Worm (Caenorhabditis elegans) whole organism, L1 larva: ENCODE results near the gene fkb-1.

ENCODE experiments used
- C34B4.2 ChIP-seq: sonication (generic microtip); optimal IDR thresholded peaks from 2 replicates; lab custom pipeline; 2017; ENCODE audit warnings: mild to moderate bottlenecking, missing genetic modification characterization, missing compliant biosample characterization
- F16B12.6 ChIP-seq: fragments of 150-350 bp; optimal IDR thresholded peaks from 2 replicates; lab custom pipeline; 2014; ENCODE audit warnings: missing biosample characterization, missing genetic modification characterization
- Y116A8C.19 ChIP-seq: sonication (generic microtip); optimal IDR thresholded peaks from 2 replicates; lab custom pipeline; 2016; ENCODE audit warnings: missing compliant biosample characterization, missing genetic modification characterization, borderline replicate concordance
- aha-1 ChIP-seq: fragments of 150-350 bp; optimal IDR thresholded peaks from 2 replicates; lab custom pipeline; 2014; ENCODE audit warnings: missing biosample characterization, missing genetic modification characterization
- alr-1 ChIP-seq: fragments of 200-800 bp; sonication (Bioruptor generic); optimal IDR thresholded peaks from 2 replicates; lab custom pipeline; 2018; ENCODE audit warnings: borderline replicate concordance, mild to moderate bottlenecking, missing genetic modification characterization, missing compliant biosample characterization
- ama-1 ChIP-seq: fragments of 150-350 bp; optimal IDR thresholded peaks from 2 replicates; lab custom pipeline; 2014
- blmp-1 ChIP-seq: fragments of 150-350 bp; optimal IDR thresholded peaks from 2 replicates; lab custom pipeline; 2014; ENCODE audit warnings: missing biosample characterization, missing genetic modification characterization
- ceh-82 ChIP-seq, 3 experiments: fragments of 150-350 bp in 1 of 3; sonication (generic microtip) in 2 of 3; optimal IDR thresholded peaks; 2 replicates each; lab custom pipeline; 2014 to 2017; ENCODE audit warnings: missing biosample characterization in 3 of 3, missing genetic modification characterization in 3 of 3
- ces-1 ChIP-seq: fragments of 150-350 bp; optimal IDR thresholded peaks from 2 replicates; lab custom pipeline; 2014; ENCODE audit warnings: missing biosample characterization, missing genetic modification reagents, missing genetic modification characterization
- efl-1 ChIP-seq, 4 experiments: fragments of 150-350 bp; optimal IDR thresholded peaks in 3 of 4; peaks in 1 of 4; 1 replicate in 1 of 4; 2 replicates in 3 of 4; lab custom pipeline; 2014; ENCODE audit warnings: missing biosample characterization in 2 of 4, missing genetic modification characterization in 2 of 4, missing genetic modification reagents in 2 of 4
- efl-3 ChIP-seq: fragments of 200-800 bp; sonication (Bioruptor generic); optimal IDR thresholded peaks from 2 replicates; lab custom pipeline; 2018; ENCODE audit warnings: mild to moderate bottlenecking, missing genetic modification characterization, missing compliant biosample characterization
- egl-13 ChIP-seq: sonication (generic microtip); optimal IDR thresholded peaks from 2 replicates; lab custom pipeline; 2016; ENCODE audit warnings: missing genotype, missing genetic modification reagents, missing genetic modification characterization, missing compliant biosample characterization
- elt-2 ChIP-seq: sonication (generic microtip); optimal IDR thresholded peaks from 2 replicates; lab custom pipeline; 2016; ENCODE audit warnings: missing genetic modification characterization, mild to moderate bottlenecking, inconsistent platforms, missing compliant biosample characterization, missing genetic modification reagents
- elt-3 ChIP-seq, 6 experiments: fragments of 150-350 bp in 1 of 6; sonication (generic microtip); optimal IDR thresholded peaks; 2 replicates each; lab custom pipeline; 2017 to 2018; ENCODE audit warnings: missing biosample characterization in 6 of 6, missing genetic modification characterization in 6 of 6, inconsistent platforms in 1 of 6
- ets-5 ChIP-seq: fragments of 200-800 bp; sonication (Bioruptor generic); IDR thresholded peaks from 2 replicates; pipeline ENCODE4 v1.3.6; 2022; ENCODE audit warnings: missing genetic modification characterization, missing compliant biosample characterization
- fos-1 ChIP-seq: fragments of 150-350 bp; optimal IDR thresholded peaks from 2 replicates; lab custom pipeline; 2014; ENCODE audit warnings: missing biosample characterization, missing genetic modification characterization
- hlh-4 ChIP-seq: sonication (generic microtip); optimal IDR thresholded peaks from 2 replicates; lab custom pipeline; 2016; ENCODE audit warnings: mild to moderate bottlenecking, missing genetic modification characterization, missing compliant biosample characterization
- jun-1 ChIP-seq: fragments of 150-350 bp; optimal IDR thresholded peaks from 2 replicates; lab custom pipeline; 2014; ENCODE audit warnings: missing biosample characterization, missing genetic modification reagents, missing genetic modification characterization
- lin-14 ChIP-seq: fragments of 200-800 bp; sonication (Bioruptor generic); optimal IDR thresholded peaks from 2 replicates; lab custom pipeline; 2018; ENCODE audit warnings: mild to moderate bottlenecking, missing genetic modification characterization, moderate library complexity, missing compliant biosample characterization
- lin-15B ChIP-seq: fragments of 150-350 bp; sonication (generic microtip); optimal IDR thresholded peaks from 3 replicates; lab custom pipeline; 2014; ENCODE audit warnings: missing biosample characterization, missing genetic modification characterization
- lin-39 ChIP-seq: fragments of 150-350 bp; optimal IDR thresholded peaks from 2 replicates; lab custom pipeline; 2014; ENCODE audit warnings: missing biosample characterization, missing genetic modification reagents, missing genetic modification characterization
- lir-3 ChIP-seq: sonication (generic microtip); optimal IDR thresholded peaks from 2 replicates; lab custom pipeline; 2016; ENCODE audit warnings: mild to moderate bottlenecking, missing genetic modification characterization, moderate library complexity, missing compliant biosample characterization; ENCODE audit not compliant: poor library complexity
- lsy-2 ChIP-seq, 2 experiments: fragments of 150-350 bp; optimal IDR thresholded peaks; 2 replicates each; lab custom pipeline; 2014; ENCODE audit warnings: missing biosample characterization in 2 of 2, missing genetic modification characterization in 2 of 2
- mep-1 ChIP-seq: fragments of 150-350 bp; optimal IDR thresholded peaks from 2 replicates; lab custom pipeline; 2014; ENCODE audit warnings: missing biosample characterization, missing genetic modification characterization
- nhr-19 ChIP-seq: fragments of 200-800 bp; sonication (Bioruptor generic); conservative IDR thresholded peaks from 2 replicates; pipeline ENCODE4 v1.3.6; 2022; ENCODE audit warnings: missing genetic modification characterization, missing compliant biosample characterization
- nhr-28 ChIP-seq: fragments of 150-350 bp; optimal IDR thresholded peaks from 2 replicates; lab custom pipeline; 2014; ENCODE audit warnings: missing biosample characterization, missing genetic modification characterization
- nhr-47 ChIP-seq: sonication (generic microtip); optimal IDR thresholded peaks from 2 replicates; lab custom pipeline; 2016; ENCODE audit warnings: mild to moderate bottlenecking, missing genetic modification characterization, moderate library complexity, missing compliant biosample characterization
- nhr-71 ChIP-seq: sonication (generic microtip); optimal IDR thresholded peaks from 2 replicates; lab custom pipeline; 2016; ENCODE audit warnings: mild to moderate bottlenecking, missing genetic modification characterization, moderate library complexity, missing compliant biosample characterization
- nhr-76 ChIP-seq: sonication (generic microtip); optimal IDR thresholded peaks from 2 replicates; lab custom pipeline; 2017; ENCODE audit warnings: missing biosample characterization, missing genetic modification characterization
- nhr-77 ChIP-seq: fragments of 150-350 bp; optimal IDR thresholded peaks from 2 replicates; lab custom pipeline; 2014; ENCODE audit warnings: missing biosample characterization, missing genetic modification characterization
- nhr-85 ChIP-seq: sonication (generic microtip); peaks from one replicate; lab custom pipeline; 2016; ENCODE audit warnings: missing genetic modification characterization, inconsistent platforms, missing compliant biosample characterization
- pag-3 ChIP-seq: sonication (generic microtip); optimal IDR thresholded peaks from 2 replicates; lab custom pipeline; 2017; ENCODE audit warnings: missing genetic modification characterization, mild to moderate bottlenecking, missing compliant biosample characterization, antibody characterized with exemption, borderline replicate concordance; ENCODE audit not compliant: insufficient read depth
- pqm-1 ChIP-seq: sonication (generic microtip); optimal IDR thresholded peaks from 3 replicates; lab custom pipeline; 2017; ENCODE audit warnings: missing biosample characterization, missing genetic modification characterization
- rnt-1 ChIP-seq: sonication (generic microtip); optimal IDR thresholded peaks from 2 replicates; lab custom pipeline; 2016; ENCODE audit warnings: mild to moderate bottlenecking, missing genetic modification characterization, moderate library complexity, missing compliant biosample characterization
- snpc-4 ChIP-seq: fragments of 150-350 bp; optimal IDR thresholded peaks from 2 replicates; lab custom pipeline; 2014; ENCODE audit warnings: missing biosample characterization, missing genetic modification characterization
- snu-23 ChIP-seq: sonication (generic microtip); optimal IDR thresholded peaks from 2 replicates; lab custom pipeline; 2016; ENCODE audit warnings: missing genetic modification characterization, missing compliant biosample characterization
- sox-4 ChIP-seq: sonication (generic microtip); optimal IDR thresholded peaks from 2 replicates; lab custom pipeline; 2016; ENCODE audit warnings: missing genetic modification characterization, missing compliant biosample characterization
- sptf-1 ChIP-seq: fragments of 150-350 bp; optimal IDR thresholded peaks from 2 replicates; lab custom pipeline; 2014; ENCODE audit warnings: missing biosample characterization, missing genetic modification characterization
- swsn-7 ChIP-seq: sonication (generic microtip); optimal IDR thresholded peaks from 2 replicates; lab custom pipeline; 2016; ENCODE audit warnings: missing genetic modification characterization, missing compliant biosample characterization
- tbx-2 ChIP-seq: sonication (generic microtip); optimal IDR thresholded peaks from 2 replicates; lab custom pipeline; 2016; ENCODE audit warnings: missing genetic modification characterization, missing compliant biosample characterization
- unc-130 ChIP-seq: fragments of 150-350 bp; optimal IDR thresholded peaks from 2 replicates; lab custom pipeline; 2017; ENCODE audit warnings: missing biosample characterization, missing genetic modification characterization, inconsistent platforms
- unc-30 ChIP-seq: sonication (generic microtip); optimal IDR thresholded peaks from 2 replicates; lab custom pipeline; 2017; ENCODE audit warnings: missing biosample characterization, missing genetic modification characterization
- unc-62 ChIP-seq: fragments of 150-350 bp; optimal IDR thresholded peaks from 2 replicates; lab custom pipeline; 2014; ENCODE audit warnings: missing biosample characterization, missing genetic modification reagents, missing genetic modification characterization
- unc-98 ChIP-seq: fragments of 200-800 bp; sonication (Bioruptor generic); IDR thresholded peaks from 2 replicates; pipeline ENCODE4 v1.3.6; 2022; ENCODE audit warnings: missing genetic modification characterization, missing compliant biosample characterization
- vab-15 ChIP-seq: sonication (generic microtip); optimal IDR thresholded peaks from 2 replicates; lab custom pipeline; 2017; ENCODE audit warnings: missing genotype, mild to moderate bottlenecking, missing genetic modification characterization, missing compliant biosample characterization
- xbp-1 ChIP-seq: sonication (generic microtip); optimal IDR thresholded peaks from 2 replicates; lab custom pipeline; 2016; ENCODE audit warnings: missing genetic modification characterization, missing compliant biosample characterization
- zag-1 ChIP-seq: fragments of 150-350 bp; optimal IDR thresholded peaks from 2 replicates; lab custom pipeline; 2014; ENCODE audit warnings: missing biosample characterization, missing genetic modification characterization
- zip-4 ChIP-seq: fragments of 200-800 bp; sonication (Bioruptor generic); optimal IDR thresholded peaks from 2 replicates; lab custom pipeline; 2018; ENCODE audit warnings: mild to moderate bottlenecking, missing genetic modification characterization, moderate library complexity, missing compliant biosample characterization

Gene fkb-1

ce11 chrIV:11063962-11064361 is 27.6 kb downstream of the fkb-1 start, which contains the start of gene ttr-16 (continued):
- TF ChIP-seq jun-1 (tag; lab: Kevin White, UChicago) (no peak), ces-1 (no peak), nhr-76 (tag; lab: Kevin White, UChicago) (no peak), vab-15 (tag; lab: Kevin White, UChicago) (no peak), efl-1 (optimal IDR thresholded peaks at IDR 0.05; lab: Kevin White, UChicago) (peak in 1 of 2 experiments; percentile 10), efl-1 (GFP tag; optimal IDR thresholded peaks at IDR 0.05 in 1 of 2; lab: Kevin White, UChicago) (no peak), unc-30 (no peak), nhr-47 (tag; lab: Kevin White, UChicago) (peak; percentile 31), swsn-7 (tag; lab: Kevin White, UChicago) (peak; percentile 43), zag-1 (tag; lab: Kevin White, UChicago) (no peak), nhr-19 (peak; percentile 51), sox-4 (no peak), Y116A8C.19 (no peak), unc-130 (tag; lab: Kevin White, UChicago) (peak; percentile 42), nhr-28 (tag; lab: Kevin White, UChicago) (no peak), elt-3 (tag; optimal IDR thresholded peaks at IDR 0.05; lab: Kevin White, UChicago) (no peak), pqm-1 (tag; lab: Kevin White, UChicago) (no peak), aha-1 (no peak), hlh-4 (tag; lab: Kevin White, UChicago) (no peak), nhr-77 (tag; lab: Kevin White, UChicago) (no peak), alr-1 (tag; lab: Kevin White, UChicago) (no peak), xbp-1 (tag; lab: Kevin White, UChicago) (peak; percentile 23), nhr-85 (tag; lab: Kevin White, UChicago) (no peak), unc-98 (GFP tag; lab: Robert Waterston, UW) (no peak), egl-13 (tag; lab: Kevin White, UChicago) (no peak), zip-4 (GFP tag; lab: Kevin White, UChicago) (no peak), elt-2 (tag; lab: Kevin White, UChicago) (no peak), ama-1 (lab: Kevin White, UChicago) (peak; percentile 87), efl-3 (GFP tag; lab: Kevin White, UChicago) (no peak), mep-1 (tag; lab: Kevin White, UChicago) (no peak), fos-1 (tag; lab: Kevin White, UChicago) (no peak), lin-39 (tag; lab: Kevin White, UChicago) (peak; percentile 34), pag-3 (tag; lab: Kevin White, UChicago) (no peak)

ce11 chrIV:11067003-11067402 is 30.6 kb downstream of the fkb-1 start, which contains the start of gene ttr-17:
TSS of gene ttr-17 (minus strand) at chrIV:11067026.
- TF ChIP-seq xbp-1 (tag; lab: Kevin White, UChicago) (no peak), lin-14 (peak; percentile 53), sptf-1 (tag; lab: Kevin White, UChicago) (no peak), unc-62 (no peak), zip-4 (GFP tag; lab: Kevin White, UChicago) (no peak), rnt-1 (tag; lab: Kevin White, UChicago) (peak; percentile 55), nhr-19 (peak; percentile 36), F16B12.6 (tag; lab: Kevin White, UChicago) (no peak), lin-39 (tag; lab: Kevin White, UChicago) (peak; percentile 50), blmp-1 (tag; lab: Kevin White, UChicago) (no peak), alr-1 (tag; lab: Kevin White, UChicago) (no peak), nhr-71 (tag; lab: Kevin White, UChicago) (peak; percentile 58), lir-3 (tag; lab: Kevin White, UChicago) (no peak), snu-23 (GFP tag; lab: Kevin White, UChicago) (peak; percentile 17), C34B4.2 (tag; lab: Kevin White, UChicago) (no peak), tbx-2 (tag; lab: Kevin White, UChicago) (no peak), ceh-82 (tag; optimal IDR thresholded peaks at IDR 0.05; lab: Kevin White, UChicago) (no peak), nhr-85 (tag; lab: Kevin White, UChicago) (no peak), lsy-2 (tag; optimal IDR thresholded peaks at IDR 0.05; lab: Kevin White, UChicago) (peak; percentile 12 to 45), pqm-1 (tag; lab: Kevin White, UChicago) (no peak), lin-15B (tag; lab: Kevin White, UChicago) (no peak), snpc-4 (tag; lab: Kevin White, UChicago) (no peak), ets-5 (GFP tag; lab: Robert Waterston, UW) (no peak), nhr-28 (tag; lab: Kevin White, UChicago) (no peak)
